Fruit fly (Drosophila melanogaster) whole organism, embryonic: ENCODE measurements around the gene Pvf3.

Experiments
- Antp ChIP-seq: fragments of 200-800 bp; sonication (Bioruptor generic); optimal IDR thresholded peaks from 3 replicates; lab custom pipeline; 2016; ENCODE audit warnings: missing biosample characterization, missing genetic modification characterization
- CG10462 ChIP-seq: fragments of 200-800 bp; sonication (Bioruptor generic); optimal IDR thresholded peaks from 2 replicates; lab custom pipeline; 2016; ENCODE audit warnings: missing biosample characterization, missing genetic modification characterization
- CG12071 ChIP-seq: fragments of 200-800 bp; sonication (Bioruptor generic); optimal IDR thresholded peaks from 3 replicates; lab custom pipeline; 2018; ENCODE audit warnings: missing biosample characterization, mild to moderate bottlenecking, missing genetic modification characterization
- CG12659 ChIP-seq: fragments of 200-800 bp; sonication (Bioruptor generic); optimal IDR thresholded peaks from 3 replicates; lab custom pipeline; 2017; ENCODE audit warnings: mild to moderate bottlenecking, missing biosample characterization, missing genetic modification reagents, missing genetic modification characterization
- CG14667 ChIP-seq: fragments of 200-800 bp; sonication (Bioruptor generic); IDR thresholded peaks from 2 replicates; pipeline ENCODE4 v1.3.6; 2022; ENCODE audit warnings: missing biosample characterization, missing genetic modification characterization
- CG15011 ChIP-seq: fragments of 200-800 bp; sonication (Bioruptor generic); optimal IDR thresholded peaks from 3 replicates; lab custom pipeline; 2018; ENCODE audit warnings: missing biosample characterization, mild to moderate bottlenecking, missing genetic modification characterization
- CG16863 ChIP-seq: fragments of 200-800 bp; sonication (Bioruptor generic); optimal IDR thresholded peaks from 3 replicates; lab custom pipeline; 2016; ENCODE audit warnings: missing biosample characterization, missing genetic modification characterization
- CG17612 ChIP-seq: fragments of 200-800 bp; sonication (Bioruptor generic); IDR thresholded peaks from 2 replicates; pipeline ENCODE4 v1.3.6; 2022; ENCODE audit warnings: missing biosample characterization, missing genetic modification characterization
- CG2875 ChIP-seq: fragments of 200-800 bp; sonication (Bioruptor generic); optimal IDR thresholded peaks from 2 replicates; lab custom pipeline; 2017; ENCODE audit warnings: missing biosample characterization, mild to moderate bottlenecking, missing genetic modification characterization, missing genetic modification reagents
- CG5180 ChIP-seq: fragments of 200-800 bp; sonication (Bioruptor generic); optimal IDR thresholded peaks from 3 replicates; lab custom pipeline; 2017; ENCODE audit warnings: missing biosample characterization, missing genetic modification characterization, mild to moderate bottlenecking, moderate library complexity, missing genetic modification reagents
- CG6272 ChIP-seq: fragments of 200-800 bp; sonication (Bioruptor generic); IDR thresholded peaks from 2 replicates; pipeline ENCODE4 v1.3.6; 2022; ENCODE audit warnings: missing biosample characterization, missing genetic modification characterization
- CG6791 ChIP-seq: fragments of 200-800 bp; sonication (Bioruptor generic); IDR thresholded peaks from 3 replicates; pipeline ENCODE4 v1.3.6; 2022; ENCODE audit warnings: missing biosample characterization, missing genetic modification characterization; ENCODE audit not compliant: partially characterized antibody
- CG6813 ChIP-seq: fragments of 200-800 bp; sonication (Bioruptor generic); optimal IDR thresholded peaks from 2 replicates; lab custom pipeline; 2017; ENCODE audit warnings: missing biosample characterization, missing genetic modification characterization, mild to moderate bottlenecking, moderate library complexity, missing genetic modification reagents
- CG7786 ChIP-seq: fragments of 200-800 bp; sonication (Bioruptor generic); optimal IDR thresholded peaks from 2 replicates; lab custom pipeline; 2016; ENCODE audit warnings: missing biosample characterization, missing genetic modification characterization
- CG7987 ChIP-seq: fragments of 200-800 bp; sonication (Bioruptor generic); optimal IDR thresholded peaks from 2 replicates; lab custom pipeline; 2018; ENCODE audit warnings: missing biosample characterization, mild to moderate bottlenecking, missing genetic modification characterization, moderate library complexity
- CG8944 ChIP-seq: fragments of 200-800 bp; sonication (Bioruptor generic); optimal IDR thresholded peaks from 3 replicates; lab custom pipeline; 2016; ENCODE audit warnings: missing biosample characterization, missing genetic modification characterization
- CrebB ChIP-seq: fragments of 200-800 bp; sonication (Bioruptor generic); optimal IDR thresholded peaks from 3 replicates; lab custom pipeline; 2018; ENCODE audit warnings: missing biosample characterization, mild to moderate bottlenecking, missing genetic modification characterization
- Doc2 ChIP-seq: fragments of 200-800 bp; sonication (Bioruptor generic); IDR thresholded peaks from 2 replicates; pipeline ENCODE4 v1.3.6; 2022; ENCODE audit warnings: missing biosample characterization, missing genetic modification characterization
- Drgx ChIP-seq: fragments of 200-800 bp; sonication (Bioruptor generic); IDR thresholded peaks from 2 replicates; pipeline ENCODE4 v1.3.6; 2022; ENCODE audit warnings: missing biosample characterization, missing genetic modification characterization
- H2.0 ChIP-seq: fragments of 200-800 bp; sonication (Bioruptor generic); IDR thresholded peaks from 2 replicates; pipeline ENCODE4 v1.3.6; 2022; ENCODE audit warnings: missing biosample characterization, missing genetic modification characterization
- NC2β ChIP-seq: fragments of 200-800 bp; sonication (Bioruptor generic); optimal IDR thresholded peaks from 2 replicates; lab custom pipeline; 2016; ENCODE audit warnings: missing biosample characterization, missing genetic modification characterization
- NfI ChIP-seq: fragments of 200-800 bp; sonication (Bioruptor generic); optimal IDR thresholded peaks from 3 replicates; lab custom pipeline; 2018; ENCODE audit warnings: missing biosample characterization, mild to moderate bottlenecking, missing genetic modification characterization, moderate library complexity
- Oaz ChIP-seq: fragments of 200-800 bp; sonication (Bioruptor generic); IDR thresholded peaks from 2 replicates; pipeline ENCODE4 v1.3.6; 2022; ENCODE audit warnings: missing biosample characterization, missing genetic modification characterization
- Optix ChIP-seq: fragments of 200-800 bp; sonication (Bioruptor generic); IDR thresholded peaks from 3 replicates; pipeline ENCODE4 v1.3.6; 2022; ENCODE audit warnings: missing biosample characterization, missing genetic modification characterization
- Pdp1 ChIP-seq, 2 experiments: fragments of 200-800 bp; sonication (Bioruptor generic); optimal IDR thresholded peaks; 3 replicates each; lab custom pipeline; 2016; ENCODE audit warnings: missing biosample characterization in 2 of 2, missing genetic modification characterization in 2 of 2, mild to moderate bottlenecking in 1 of 2, moderate library complexity in 1 of 2
- Six4 ChIP-seq: fragments of 200-800 bp; sonication (Bioruptor generic); optimal IDR thresholded peaks from 2 replicates; lab custom pipeline; 2016; ENCODE audit warnings: missing biosample characterization, missing genetic modification characterization
- Sox100B ChIP-seq: fragments of 200-800 bp; sonication (Bioruptor generic); optimal IDR thresholded peaks from 3 replicates; lab custom pipeline; 2018; ENCODE audit warnings: missing biosample characterization, mild to moderate bottlenecking, missing genetic modification characterization
- Usf ChIP-seq: fragments of 200-800 bp; sonication (Bioruptor generic); optimal IDR thresholded peaks from 2 replicates; lab custom pipeline; 2017; ENCODE audit warnings: missing genotype, missing biosample characterization, missing genetic modification characterization
- br ChIP-seq: fragments of >200 bp; optimal IDR thresholded peaks from 2 replicates; lab custom pipeline; 2017
- cad ChIP-seq: fragments of >200 bp; optimal IDR thresholded peaks from 2 replicates; lab custom pipeline; 2017; ENCODE audit warnings: missing biosample characterization, missing genetic modification characterization
- chinmo ChIP-seq: fragments of 200-800 bp; sonication (Bioruptor generic); IDR thresholded peaks from 4 replicates; pipeline ENCODE4 v1.3.6; 2022; ENCODE audit warnings: missing biosample characterization, missing genetic modification characterization; ENCODE audit not compliant: partially characterized antibody
- chn ChIP-seq: fragments of 200-800 bp; sonication (Bioruptor generic); optimal IDR thresholded peaks from 2 replicates; lab custom pipeline; 2016; ENCODE audit warnings: missing biosample characterization, missing genetic modification characterization
- emc ChIP-seq: fragments of 200-800 bp; sonication (Bioruptor generic); optimal IDR thresholded peaks from 2 replicates; lab custom pipeline; 2016; ENCODE audit warnings: missing biosample characterization, missing genetic modification characterization
- ftz-f1 ChIP-seq: fragments of 200-800 bp; sonication (Bioruptor generic); optimal IDR thresholded peaks from 2 replicates; lab custom pipeline; 2016; ENCODE audit warnings: missing biosample characterization, missing genetic modification characterization
- gro ChIP-seq: fragments of 200-800 bp; sonication (Bioruptor generic); optimal IDR thresholded peaks from 2 replicates; lab custom pipeline; 2016; ENCODE audit warnings: missing biosample characterization, missing genetic modification characterization
- her ChIP-seq: fragments of 200-800 bp; sonication (Bioruptor generic); optimal IDR thresholded peaks from 2 replicates; lab custom pipeline; 2016; ENCODE audit warnings: missing biosample characterization, missing genetic modification characterization
- inv ChIP-seq: fragments of 200-800 bp; sonication (Bioruptor generic); IDR thresholded peaks from 2 replicates; pipeline ENCODE4 v1.3.6; 2022; ENCODE audit warnings: missing biosample characterization, missing genetic modification characterization; ENCODE audit not compliant: partially characterized antibody
- knrl ChIP-seq: fragments of 200-800 bp; sonication (Bioruptor generic); IDR thresholded peaks from 3 replicates; pipeline ENCODE4 v1.3.6; 2022; ENCODE audit warnings: missing biosample characterization, missing genetic modification characterization; ENCODE audit not compliant: partially characterized antibody
- nerfin-2 ChIP-seq: fragments of 200-800 bp; sonication (Bioruptor generic); IDR thresholded peaks from 2 replicates; pipeline ENCODE4 v1.3.6; 2022; ENCODE audit warnings: missing biosample characterization, missing genetic modification characterization; ENCODE audit not compliant: partially characterized antibody
- nmo ChIP-seq: fragments of 200-800 bp; sonication (Bioruptor generic); optimal IDR thresholded peaks from 2 replicates; lab custom pipeline; 2018; ENCODE audit warnings: missing biosample characterization, mild to moderate bottlenecking, missing genetic modification characterization, moderate library complexity
- peb ChIP-seq: fragments of 200-800 bp; sonication (Bioruptor generic); IDR thresholded peaks from 2 replicates; pipeline ENCODE4 v1.3.6; 2022; ENCODE audit warnings: missing biosample characterization, missing genetic modification characterization
- salm ChIP-seq: fragments of 200-800 bp; sonication (Bioruptor generic); optimal IDR thresholded peaks from 2 replicates; lab custom pipeline; 2018; ENCODE audit warnings: missing biosample characterization, mild to moderate bottlenecking, missing genetic modification characterization
- sima ChIP-seq: fragments of 200-800 bp; sonication (Bioruptor generic); optimal IDR thresholded peaks from 2 replicates; lab custom pipeline; 2016; ENCODE audit warnings: missing biosample characterization, missing genetic modification characterization
- sqz ChIP-seq: fragments of 200-800 bp; sonication (Bioruptor generic); optimal IDR thresholded peaks from 3 replicates; lab custom pipeline; 2018; ENCODE audit warnings: missing biosample characterization, mild to moderate bottlenecking, missing genetic modification characterization
- tin ChIP-seq: fragments of 200-800 bp; sonication (Bioruptor generic); optimal IDR thresholded peaks from 3 replicates; lab custom pipeline; 2016; ENCODE audit warnings: missing biosample characterization, missing genetic modification characterization
- tio ChIP-seq: fragments of 200-800 bp; sonication (Bioruptor generic); optimal IDR thresholded peaks from 2 replicates; lab custom pipeline; 2017; ENCODE audit warnings: missing biosample characterization, missing genetic modification characterization, inconsistent platforms
- tll ChIP-seq, 2 experiments: fragments of 200-800 bp in 1 of 2; fragments of >200 bp in 1 of 2; sonication (Bioruptor generic) in 1 of 2; optimal IDR thresholded peaks; 2 replicates each; lab custom pipeline; 2017 to 2019; ENCODE audit warnings: missing biosample characterization in 2 of 2, missing genetic modification characterization in 2 of 2, mild to moderate bottlenecking in 1 of 2, moderate library complexity in 1 of 2
- vfl ChIP-seq: fragments of 200-800 bp; sonication (Bioruptor generic); optimal IDR thresholded peaks from 2 replicates; lab custom pipeline; 2016; ENCODE audit warnings: missing biosample characterization, missing genetic modification characterization
- zen ChIP-seq: fragments of 200-800 bp; sonication (Bioruptor generic); optimal IDR thresholded peaks from 3 replicates; lab custom pipeline; 2018; ENCODE audit warnings: missing biosample characterization, mild to moderate bottlenecking, missing genetic modification characterization, moderate library complexity
- zfh2 ChIP-seq: fragments of 200-800 bp; sonication (Bioruptor generic); optimal IDR thresholded peaks from 2 replicates; lab custom pipeline; 2016; ENCODE audit warnings: missing biosample characterization, missing genetic modification characterization

Pvf3 gene

DNA sequence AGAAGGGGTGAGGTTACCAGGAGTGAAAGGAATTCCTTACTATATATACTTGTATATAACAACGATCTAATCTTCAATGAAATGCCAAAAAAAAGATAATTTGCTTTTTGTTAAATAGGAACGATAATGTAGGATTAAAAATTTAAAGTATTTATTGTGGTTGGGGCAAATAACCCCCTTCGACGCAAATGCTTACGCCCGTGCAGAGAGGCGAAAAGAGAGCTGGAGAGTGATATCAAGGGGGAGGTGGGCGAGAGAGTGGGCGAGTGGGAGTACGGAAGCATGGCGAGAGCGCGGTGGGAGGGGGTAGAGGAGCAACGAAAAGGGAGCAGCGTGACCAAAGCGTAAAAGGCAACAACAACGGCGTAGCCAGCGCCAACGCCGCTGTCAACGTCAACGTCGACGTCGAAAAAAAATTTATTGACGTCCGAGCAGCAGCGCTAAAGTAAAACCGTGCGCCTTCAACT, 31.1 kb upstream of the Pvf3 start (continued):
- TF ChIP-seq tio (GFP tag; lab: Kevin White, UChicago) (peak; percentile 97), chn (GFP tag; lab: Kevin White, UChicago) (peak; percentile 97), Sox100B (GFP tag; lab: Kevin White, UChicago) (peak; percentile 98), CG16863 (GFP tag; lab: Kevin White, UChicago) (peak; percentile 97), CG6813 (GFP tag; lab: Kevin White, UChicago) (peak; percentile 96), H2.0 (peak; percentile 97), nerfin-2 (GFP tag; lab: Robert Waterston, UW) (no peak), NfI (GFP tag; lab: Kevin White, UChicago) (peak; percentile 98), zen (tag; lab: Kevin White, UChicago) (peak; percentile 92), CG17612 (GFP tag; lab: Robert Waterston, UW) (peak; percentile 93), knrl (GFP tag; lab: Robert Waterston, UW) (no peak; the same call in 2 of the 3 replicates), CG8944 (peak; percentile 95), vfl (GFP tag; lab: Kevin White, UChicago) (peak; percentile 96), zfh2 (peak; percentile 96), br (no peak), Antp (GFP tag; lab: Kevin White, UChicago) (peak; percentile 90), CG14667 (GFP tag; lab: Robert Waterston, UW) (peak; percentile 98), nmo (peak; percentile 99), CG2875 (GFP tag; lab: Kevin White, UChicago) (peak; percentile 98), Doc2 (peak; percentile 91), Optix (GFP tag; lab: Robert Waterston, UW) (peak; percentile 97), Drgx (GFP tag; lab: Robert Waterston, UW) (peak; percentile 100), Pdp1 (GFP tag; optimal IDR thresholded peaks at IDR 0.05; lab: Kevin White, UChicago) (peak; percentile 94), peb (GFP tag; lab: Robert Waterston, UW) (peak; percentile 97), CG12071 (peak; percentile 95), Six4 (GFP tag; lab: Kevin White, UChicago) (peak; percentile 97), CG12659 (GFP tag; lab: Kevin White, UChicago) (peak; percentile 99), CrebB (tag; lab: Kevin White, UChicago) (peak; percentile 97), chinmo (peak; percentile 87; the same call in 2 of the 4 replicates), CG6272 (peak; percentile 98), inv (GFP tag; lab: Robert Waterston, UW) (no peak), sima (GFP tag; lab: Kevin White, UChicago) (peak; percentile 72), cad (GFP tag; lab: Kevin White, UChicago) (no peak), NC2β (GFP tag; lab: Kevin White, UChicago) (peak; percentile 96), CG7786 (GFP tag; lab: Kevin White, UChicago) (peak; percentile 97), CG5180 (GFP tag; lab: Kevin White, UChicago) (peak; percentile 92), CG7987 (peak; percentile 93), CG15011 (GFP tag; lab: Kevin White, UChicago) (peak; percentile 96), her (peak; percentile 90), CG10462 (GFP tag; lab: Kevin White, UChicago) (peak; percentile 97), tll (GFP tag; optimal IDR thresholded peaks at IDR 0.05; lab: Kevin White, UChicago) (no peak), gro (GFP tag; lab: Kevin White, UChicago) (peak; percentile 95), salm (peak; percentile 96), tin (peak; percentile 98), sqz (GFP tag; lab: Kevin White, UChicago) (peak; percentile 95), ftz-f1 (GFP tag; lab: Kevin White, UChicago) (peak; percentile 88), emc (GFP tag; lab: Kevin White, UChicago) (peak; percentile 92), Usf (GFP tag; lab: Kevin White, UChicago) (peak; percentile 95), Oaz (GFP tag; lab: Robert Waterston, UW) (peak; percentile 97), CG6791 (GFP tag; lab: Robert Waterston, UW) (no peak)
